Worm (Caenorhabditis elegans) whole organism, young adult: ENCODE results near the gene T11F8.12.

Experiments
- bed-2 ChIP-seq: fragments of 200-800 bp; sonication (Bioruptor generic); IDR thresholded peaks from 2 replicates; pipeline ENCODE4 v1.3.6; 2022; ENCODE audit warnings: missing genetic modification reagents, missing genetic modification characterization, missing compliant biosample characterization
- efl-1 ChIP-seq: fragments of 150-350 bp; optimal IDR thresholded peaks from 2 replicates; lab custom pipeline; 2014; ENCODE audit warnings: missing biosample characterization, missing genetic modification reagents, missing genetic modification characterization
- snpc-4 ChIP-seq, 5 experiments: fragments of 150-350 bp in 1 of 5; sonication (generic microtip) in 4 of 5; optimal IDR thresholded peaks; 2 replicates each; lab custom pipeline; 2014 to 2018; ENCODE audit warnings: missing genetic modification characterization in 5 of 5, missing biosample characterization in 3 of 5, antibody characterized with exemption in 2 of 5, mild to moderate bottlenecking in 2 of 5, missing compliant biosample characterization in 2 of 5, missing genotype in 2 of 5, moderate library complexity in 2 of 5, missing genetic modification reagents in 1 of 5

- no peak for TF ChIP-seq snpc-4 (GFP tag; optimal IDR thresholded peaks at IDR 0.05; lab: Kevin White, UChicago)
- TF ChIP-seq snpc-4 (tag; optimal IDR thresholded peaks at IDR 0.05; lab: Kevin White, UChicago): no peak
- TF ChIP-seq efl-1: no peak
- no peak for TF ChIP-seq bed-2 (GFP tag; lab: Robert Waterston, UW)
These were observed 24.5 kb upstream of the T11F8.12 start for ce11 chrIV:5506642-5507041.
